Worm (Caenorhabditis elegans) whole organism, young adult: ENCODE measurements around the gene C14C11.1.
A peak's percentile ranks its signal among the peaks of the same experiment; 100 is the strongest.

Experiments used
- B0035.1 ChIP-seq: sonication (generic microtip); optimal IDR thresholded peaks from 2 replicates; lab custom pipeline; 2016; ENCODE audit warnings: missing genetic modification characterization, mild to moderate bottlenecking, missing compliant biosample characterization, missing genotype, missing genetic modification reagents
- C06A6.2 ChIP-seq: fragments of 200-800 bp; sonication (Bioruptor generic); conservative IDR thresholded peaks from 2 replicates; pipeline ENCODE4 v1.3.6; 2022; ENCODE audit warnings: missing genetic modification characterization, missing compliant biosample characterization
- D2030.7 ChIP-seq: fragments of 200-800 bp; sonication (Bioruptor generic); IDR thresholded peaks from 2 replicates; pipeline ENCODE4 v1.3.6; 2022; ENCODE audit warnings: missing genetic modification reagents, missing genetic modification characterization, missing compliant biosample characterization
- F39B2.1 ChIP-seq: fragments of 200-800 bp; sonication (Bioruptor generic); IDR thresholded peaks from 2 replicates; pipeline ENCODE4 v1.3.6; 2022; ENCODE audit warnings: missing genetic modification reagents, missing genetic modification characterization, missing compliant biosample characterization
- F49E8.2 ChIP-seq: sonication (generic microtip); optimal IDR thresholded peaks from 3 replicates; lab custom pipeline; 2017; ENCODE audit warnings: missing genetic modification characterization, mild to moderate bottlenecking, missing compliant biosample characterization, antibody characterized with exemption, moderate library complexity; ENCODE audit not compliant: insufficient read depth
- K11D2.4 ChIP-seq: fragments of 200-800 bp; sonication (Bioruptor generic); IDR thresholded peaks from 2 replicates; pipeline ENCODE4 v1.3.6; 2022; ENCODE audit warnings: missing genetic modification reagents, missing genetic modification characterization, missing compliant biosample characterization
- T26A5.8 ChIP-seq: sonication (generic microtip); optimal IDR thresholded peaks from 2 replicates; lab custom pipeline; 2016; ENCODE audit warnings: missing genetic modification characterization, missing compliant biosample characterization
- Y67H2A.10 ChIP-seq: fragments of 200-800 bp; sonication (Bioruptor generic); conservative IDR thresholded peaks from 2 replicates; pipeline ENCODE4 v1.3.6; 2022; ENCODE audit warnings: missing genetic modification reagents, missing genetic modification characterization, missing compliant biosample characterization
- Y79H2A.3 ChIP-seq: fragments of 200-800 bp; sonication (Bioruptor generic); conservative IDR thresholded peaks from 2 replicates; pipeline ENCODE4 v1.3.6; 2022; ENCODE audit warnings: missing genetic modification reagents, missing genetic modification characterization, missing compliant biosample characterization
- ZK185.1 ChIP-seq: sonication (generic microtip); optimal IDR thresholded peaks from 2 replicates; lab custom pipeline; 2016; ENCODE audit warnings: mild to moderate bottlenecking, missing genetic modification characterization, missing compliant biosample characterization; ENCODE audit not compliant: poor library complexity, severe bottlenecking
- ama-1 ChIP-seq, 3 experiments: fragments of 150-350 bp in 1 of 3; sonication (generic microtip) in 2 of 3; optimal IDR thresholded peaks; 2 replicates each; lab custom pipeline; 2014 to 2018; ENCODE audit warnings: missing biosample characterization in 2 of 3, missing genetic modification characterization in 2 of 3, missing genetic modification reagents in 2 of 3
- atf-7 ChIP-seq: sonication (generic microtip); optimal IDR thresholded peaks from 2 replicates; lab custom pipeline; 2017; ENCODE audit warnings: mild to moderate bottlenecking, missing genetic modification characterization, missing compliant biosample characterization
- athp-1 ChIP-seq: sonication (generic microtip); optimal IDR thresholded peaks from 2 replicates; lab custom pipeline; 2017; ENCODE audit warnings: mild to moderate bottlenecking, missing genetic modification characterization, missing compliant biosample characterization
- bed-1 ChIP-seq: fragments of 200-800 bp; sonication (Bioruptor generic); IDR thresholded peaks from 2 replicates; pipeline ENCODE4 v1.3.6; 2022; ENCODE audit warnings: missing genetic modification reagents, missing genetic modification characterization, missing compliant biosample characterization
- ceh-100 ChIP-seq: fragments of 200-800 bp; sonication (Bioruptor generic); IDR thresholded peaks from 2 replicates; pipeline ENCODE4 v1.3.6; 2022; ENCODE audit warnings: missing genetic modification reagents, missing genetic modification characterization, missing compliant biosample characterization
- ceh-27 ChIP-seq: fragments of 200-800 bp; sonication (Bioruptor generic); optimal IDR thresholded peaks from 2 replicates; lab custom pipeline; 2018; ENCODE audit warnings: mild to moderate bottlenecking, missing genetic modification characterization, moderate library complexity, missing compliant biosample characterization
- chd-7 ChIP-seq: sonication (generic microtip); optimal IDR thresholded peaks from 2 replicates; lab custom pipeline; 2016; ENCODE audit warnings: mild to moderate bottlenecking, missing genetic modification characterization, moderate library complexity, missing compliant biosample characterization
- dox-1 ChIP-seq: fragments of 200-800 bp; sonication (Bioruptor generic); IDR thresholded peaks from 2 replicates; pipeline ENCODE4 v1.3.6; 2022; ENCODE audit warnings: missing genetic modification reagents, missing genetic modification characterization, missing compliant biosample characterization
- egl-18 ChIP-seq: fragments of 200-800 bp; sonication (Bioruptor generic); IDR thresholded peaks from 2 replicates; pipeline ENCODE4 v1.3.6; 2022; ENCODE audit warnings: missing genetic modification reagents, missing genetic modification characterization, missing compliant biosample characterization
- gei-17 ChIP-seq: fragments of 200-800 bp; sonication (Bioruptor generic); optimal IDR thresholded peaks from 2 replicates; lab custom pipeline; 2018; ENCODE audit warnings: mild to moderate bottlenecking, missing genetic modification characterization, missing compliant biosample characterization
- hlh-12 ChIP-seq: sonication (generic microtip); optimal IDR thresholded peaks from 2 replicates; lab custom pipeline; 2016; ENCODE audit warnings: missing genetic modification characterization, missing compliant biosample characterization
- hmg-1.2 ChIP-seq: fragments of 200-800 bp; sonication (Bioruptor generic); IDR thresholded peaks from 2 replicates; pipeline ENCODE4 v1.3.6; 2022; ENCODE audit warnings: missing genetic modification reagents, missing genetic modification characterization, missing compliant biosample characterization
- hmg-20 ChIP-seq: fragments of 200-800 bp; sonication (Bioruptor generic); IDR thresholded peaks from 2 replicates; pipeline ENCODE4 v1.3.6; 2022; ENCODE audit warnings: missing genetic modification reagents, missing genetic modification characterization, missing compliant biosample characterization
- let-607 ChIP-seq, 2 experiments: fragments of 200-800 bp in 1 of 2; sonication (Bioruptor generic) in 1 of 2; sonication (generic microtip) in 1 of 2; optimal IDR thresholded peaks; 2 replicates each; lab custom pipeline; 2016 to 2018; ENCODE audit warnings: mild to moderate bottlenecking in 2 of 2, missing compliant biosample characterization in 2 of 2, missing genetic modification characterization in 2 of 2, moderate library complexity in 2 of 2, missing genotype in 1 of 2
- madf-10 ChIP-seq: sonication (generic microtip); optimal IDR thresholded peaks from 2 replicates; lab custom pipeline; 2016; ENCODE audit warnings: mild to moderate bottlenecking, missing genetic modification characterization, missing compliant biosample characterization
- madf-8 ChIP-seq: fragments of 200-800 bp; sonication (Bioruptor generic); conservative IDR thresholded peaks from 2 replicates; pipeline ENCODE4 v1.3.6; 2022; ENCODE audit warnings: missing genetic modification reagents, missing genetic modification characterization, missing compliant biosample characterization
- mcd-1 ChIP-seq: fragments of 200-800 bp; sonication (Bioruptor generic); IDR thresholded peaks from 2 replicates; pipeline ENCODE4 v1.3.6; 2022; ENCODE audit warnings: missing genetic modification reagents, missing genetic modification characterization, missing compliant biosample characterization
- mes-4 ChIP-seq: sonication (generic microtip); optimal IDR thresholded peaks from 2 replicates; lab custom pipeline; 2016; ENCODE audit warnings: missing genotype, missing genetic modification characterization, missing compliant biosample characterization
- nfyb-1 ChIP-seq: fragments of 200-800 bp; sonication (Bioruptor generic); IDR thresholded peaks from 2 replicates; pipeline ENCODE4 v1.3.6; 2022; ENCODE audit warnings: missing genetic modification reagents, missing genetic modification characterization, missing compliant biosample characterization
- nhr-179 ChIP-seq: sonication (generic microtip); optimal IDR thresholded peaks from 2 replicates; lab custom pipeline; 2016; ENCODE audit warnings: mild to moderate bottlenecking, missing genetic modification characterization, missing compliant biosample characterization
- nhr-27 ChIP-seq: fragments of 200-800 bp; sonication (Bioruptor generic); optimal IDR thresholded peaks from 2 replicates; lab custom pipeline; 2018; ENCODE audit warnings: mild to moderate bottlenecking, missing genetic modification characterization, moderate library complexity, missing compliant biosample characterization
- nhr-80 ChIP-seq: sonication (generic microtip); optimal IDR thresholded peaks from 2 replicates; lab custom pipeline; 2016; ENCODE audit warnings: missing genetic modification characterization, missing compliant biosample characterization
- rcor-1 ChIP-seq: fragments of 200-800 bp; sonication (Bioruptor generic); IDR thresholded peaks from 2 replicates; pipeline ENCODE4 v1.3.6; 2022; ENCODE audit warnings: missing genetic modification reagents, missing genetic modification characterization, missing compliant biosample characterization
- repo-1 ChIP-seq: sonication (generic microtip); optimal IDR thresholded peaks from 2 replicates; lab custom pipeline; 2017; ENCODE audit warnings: mild to moderate bottlenecking, missing genetic modification characterization, missing compliant biosample characterization
- rpc-1 ChIP-seq, 2 experiments: fragments of 150-350 bp in 1 of 2; sonication (generic microtip) in 1 of 2; optimal IDR thresholded peaks; 2 replicates each; lab custom pipeline; 2014 to 2018; ENCODE audit warnings: missing biosample characterization in 1 of 2, missing genetic modification characterization in 1 of 2, missing genetic modification reagents in 1 of 2, missing genotype in 1 of 2
- sea-2 ChIP-seq: fragments of 200-800 bp; sonication (Bioruptor generic); IDR thresholded peaks from 2 replicates; pipeline ENCODE4 v1.3.6; 2022; ENCODE audit warnings: missing genetic modification characterization, missing compliant biosample characterization
- snpc-3.4 ChIP-seq: sonication (generic microtip); optimal IDR thresholded peaks from 2 replicates; lab custom pipeline; 2017; ENCODE audit warnings: missing genetic modification characterization, mild to moderate bottlenecking, missing compliant biosample characterization, antibody characterized with exemption, moderate library complexity, missing genotype, missing genetic modification reagents
- somi-1 ChIP-seq: fragments of 200-800 bp; sonication (Bioruptor generic); optimal IDR thresholded peaks from 2 replicates; lab custom pipeline; 2018; ENCODE audit warnings: mild to moderate bottlenecking, missing genetic modification characterization, missing compliant biosample characterization
- tbx-9 ChIP-seq: sonication (generic microtip); optimal IDR thresholded peaks from 2 replicates; lab custom pipeline; 2016; ENCODE audit warnings: borderline replicate concordance, missing genetic modification characterization, inconsistent platforms, missing compliant biosample characterization
- unc-62 ChIP-seq: fragments of 150-350 bp; optimal IDR thresholded peaks from 2 replicates; lab custom pipeline; 2014; ENCODE audit warnings: missing biosample characterization, missing genetic modification reagents, missing genetic modification characterization
- ztf-18 ChIP-seq: sonication (generic microtip); optimal IDR thresholded peaks from 2 replicates; lab custom pipeline; 2016; ENCODE audit warnings: missing genotype, mild to moderate bottlenecking, missing genetic modification characterization, missing compliant biosample characterization
- ztf-22 ChIP-seq: fragments of 200-800 bp; sonication (Bioruptor generic); optimal IDR thresholded peaks from 2 replicates; lab custom pipeline; 2018; ENCODE audit warnings: mild to moderate bottlenecking, missing genetic modification characterization, moderate library complexity, missing compliant biosample characterization
- ztf-26 ChIP-seq: sonication (generic microtip); optimal IDR thresholded peaks from 2 replicates; lab custom pipeline; 2017; ENCODE audit warnings: missing genetic modification characterization, missing compliant biosample characterization
- ztf-28 ChIP-seq: fragments of 200-800 bp; sonication (Bioruptor generic); IDR thresholded peaks from 2 replicates; pipeline ENCODE4 v1.3.6; 2022; ENCODE audit warnings: missing genetic modification reagents, missing genetic modification characterization, missing compliant biosample characterization
- ztf-3 ChIP-seq: fragments of 200-800 bp; sonication (Bioruptor generic); optimal IDR thresholded peaks from 2 replicates; lab custom pipeline; 2018; ENCODE audit warnings: mild to moderate bottlenecking, missing genetic modification characterization, missing compliant biosample characterization
- ztf-6 ChIP-seq: fragments of 200-800 bp; sonication (Bioruptor generic); IDR thresholded peaks from 2 replicates; pipeline ENCODE4 v1.3.6; 2022; ENCODE audit warnings: missing genetic modification reagents, missing genetic modification characterization, missing compliant biosample characterization

C14C11.1 gene

ce11 chrV:5684534-5684933 is 21.1 kb downstream of the C14C11.1 start, which contains the start of the genes hmgs-1 and F25B4.4 (continued):
- peak; percentile 68 for TF ChIP-seq D2030.7 (GFP tag; lab: Robert Waterston, UW)
- peak; percentile 8 for TF ChIP-seq madf-10
- TF ChIP-seq dox-1 = peak; percentile 85
- TF ChIP-seq rcor-1 (GFP tag; lab: Robert Waterston, UW) = peak; percentile 78
- TF ChIP-seq hmg-20 = peak; percentile 47; the same call in 1 of the 2 replicates
- peak; percentile 38 for TF ChIP-seq ztf-18 (tag; lab: Kevin White, UChicago)
- no peak for TF ChIP-seq bed-1
- TF ChIP-seq F49E8.2 (tag; lab: Kevin White, UChicago) = peak; percentile 57
- TF ChIP-seq gei-17 = peak; percentile 23
- peak; percentile 58 for TF ChIP-seq ZK185.1
- no peak for TF ChIP-seq F39B2.1 (GFP tag; lab: Robert Waterston, UW)
- TF ChIP-seq mcd-1 (GFP tag; lab: Robert Waterston, UW) = peak; percentile 86
- 0 out of 2 replicates have a peak, but pooled peaks have one; percentile 54 for TF ChIP-seq ztf-28 (GFP tag; lab: Robert Waterston, UW)
- TF ChIP-seq athp-1 (tag; lab: Kevin White, UChicago) = no peak
- peak; percentile 73 for TF ChIP-seq ceh-27 (GFP tag; lab: Kevin White, UChicago)
- no peak for TF ChIP-seq unc-62 (GFP tag; lab: Kevin White, UChicago)
- no peak for TF ChIP-seq ama-1 (optimal IDR thresholded peaks at IDR 0.05; lab: Kevin White, UChicago)
- TF ChIP-seq ama-1 (GFP tag; optimal IDR thresholded peaks at IDR 0.05; lab: Kevin White, UChicago) = peak in 1 of 2 experiments; percentile 63
- TF ChIP-seq K11D2.4 = no peak
- TF ChIP-seq nfyb-1 (GFP tag; lab: Robert Waterston, UW) = peak; percentile 84

DNA sequence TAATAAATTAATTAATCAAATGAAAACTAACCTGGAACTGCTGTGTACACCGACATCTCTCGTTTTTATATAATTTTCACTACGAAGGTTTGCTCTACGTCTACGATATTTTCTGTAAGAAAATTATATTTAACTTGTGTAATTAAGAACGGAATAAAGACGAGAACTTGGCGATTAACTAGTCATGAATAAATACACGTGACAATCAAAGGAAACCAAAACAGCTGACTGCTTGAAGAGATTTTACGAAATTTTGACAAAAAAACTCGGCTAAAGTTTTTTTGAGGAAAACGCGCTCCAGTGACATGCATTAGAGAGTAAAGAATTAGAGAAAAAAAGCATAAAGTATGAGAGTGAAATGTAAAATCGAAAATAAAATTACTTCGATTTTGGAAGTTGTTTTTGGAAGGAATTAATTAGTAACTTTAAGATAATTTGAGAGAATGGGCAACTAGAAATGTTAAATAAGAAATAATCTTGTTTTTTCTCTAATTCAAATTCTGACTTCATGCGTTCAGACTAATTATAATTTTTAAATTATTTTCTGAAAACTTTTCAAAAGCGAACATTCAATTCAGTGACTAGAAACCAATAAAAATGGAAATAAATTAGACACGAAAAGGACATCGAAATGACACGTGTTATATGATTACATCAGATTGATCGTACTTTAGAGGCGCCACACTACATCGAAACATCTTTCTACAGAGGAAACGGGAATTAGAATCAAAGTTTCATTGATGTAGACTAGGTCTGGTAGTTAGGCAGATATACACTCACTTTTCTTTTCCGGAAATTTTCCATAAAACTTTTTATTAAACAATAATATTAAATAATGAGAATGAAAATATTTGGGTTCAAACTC is 23.9 kb downstream of the C14C11.1 start, which contains the start of gene F25B4.7:
Gene F25B4.7 (minus strand): TSS at position 112 of the 865 bp plus-strand sequence.
- no peak for TF ChIP-seq B0035.1 (tag; lab: Kevin White, UChicago)
- no peak for TF ChIP-seq ztf-22 (GFP tag; lab: Kevin White, UChicago)
- peak in 1 of 2 experiments; percentile 64 for TF ChIP-seq let-607 (tag; optimal IDR thresholded peaks at IDR 0.05; lab: Kevin White, UChicago)
- TF ChIP-seq madf-8 (GFP tag; lab: Robert Waterston, UW) = no peak
- TF ChIP-seq ztf-26 (tag; lab: Kevin White, UChicago) = no peak
- peak; percentile 9 for TF ChIP-seq nhr-80 (tag; lab: Kevin White, UChicago)
- no peak for TF ChIP-seq nhr-179
- TF ChIP-seq egl-18 (GFP tag; lab: Robert Waterston, UW) = no peak
- peak; percentile 78; the same call in 1 of the 2 replicates for TF ChIP-seq hmg-1.2 (GFP tag; lab: Robert Waterston, UW)
- no peak for TF ChIP-seq Y67H2A.10 (GFP tag; lab: Robert Waterston, UW)
- TF ChIP-seq chd-7 (tag; lab: Kevin White, UChicago) = no peak
- TF ChIP-seq mcd-1 (GFP tag; lab: Robert Waterston, UW) = peak; percentile 6; the same call in 1 of the 2 replicates
- no peak for TF ChIP-seq C06A6.2 (GFP tag; lab: Robert Waterston, UW)
- no peak for TF ChIP-seq mes-4 (tag; lab: Kevin White, UChicago)
- TF ChIP-seq repo-1 (tag; lab: Kevin White, UChicago) = no peak
- no peak for TF ChIP-seq ztf-28 (GFP tag; lab: Robert Waterston, UW)
- no peak for TF ChIP-seq somi-1 (GFP tag; lab: Kevin White, UChicago)
- no peak for TF ChIP-seq snpc-3.4 (tag; lab: Kevin White, UChicago)
- no peak for TF ChIP-seq sea-2 (GFP tag; lab: Robert Waterston, UW)
- no peak for TF ChIP-seq tbx-9 (tag; lab: Kevin White, UChicago)
- no peak for TF ChIP-seq ztf-6 (GFP tag; lab: Robert Waterston, UW)
- TF ChIP-seq ceh-100 = no peak
- no peak for TF ChIP-seq nhr-27 (tag; lab: Kevin White, UChicago)
- no peak for TF ChIP-seq ztf-3 (GFP tag; lab: Kevin White, UChicago)
- TF ChIP-seq Y79H2A.3 (GFP tag; lab: Robert Waterston, UW) = no peak
- no peak for TF ChIP-seq atf-7 (tag; lab: Kevin White, UChicago)
- no peak for TF ChIP-seq T26A5.8 (tag; lab: Kevin White, UChicago)
- TF ChIP-seq nfyb-1 (GFP tag; lab: Robert Waterston, UW) = no peak
- no peak for TF ChIP-seq rpc-1 (optimal IDR thresholded peaks at IDR 0.05; lab: Kevin White, UChicago)
- no peak for TF ChIP-seq rpc-1 (tag; optimal IDR thresholded peaks at IDR 0.05; lab: Kevin White, UChicago)
- TF ChIP-seq hlh-12 = no peak
